Worm (Caenorhabditis elegans) whole organism, L2 larva: Measurements from ENCODE around the gene egg-1.
A peak's percentile ranks its signal among the peaks of the same experiment; 100 is the strongest.

Experiments
- C34F6.9 ChIP-seq: fragments of 150-350 bp; optimal IDR thresholded peaks from 2 replicates; lab custom pipeline; 2014; ENCODE audit warnings: missing biosample characterization, missing genetic modification characterization
- F13H6.1 ChIP-seq: sonication (generic microtip); optimal IDR thresholded peaks from 2 replicates; lab custom pipeline; 2016; ENCODE audit warnings: missing genetic modification characterization, missing compliant biosample characterization
- R02D3.7 ChIP-seq: fragments of 150-350 bp; optimal IDR thresholded peaks from 2 replicates; lab custom pipeline; 2014; ENCODE audit warnings: missing biosample characterization, missing genetic modification characterization
- Y55F3AM.14 ChIP-seq: fragments of 200-800 bp; sonication (Bioruptor generic); optimal IDR thresholded peaks from 2 replicates; lab custom pipeline; 2018; ENCODE audit warnings: mild to moderate bottlenecking, missing genetic modification characterization, missing compliant biosample characterization
- ZK546.5 ChIP-seq: sonication (generic microtip); optimal IDR thresholded peaks from 2 replicates; lab custom pipeline; 2017; ENCODE audit warnings: missing biosample characterization, missing genetic modification characterization
- alr-1 ChIP-seq: fragments of 150-350 bp; optimal IDR thresholded peaks from 2 replicates; lab custom pipeline; 2014; ENCODE audit warnings: missing biosample characterization, missing genetic modification characterization
- aly-2 ChIP-seq: fragments of 150-350 bp; optimal IDR thresholded peaks from 2 replicates; lab custom pipeline; 2014; ENCODE audit warnings: missing biosample characterization, missing genetic modification characterization
- ama-1 ChIP-seq: fragments of 150-350 bp; optimal IDR thresholded peaks from 2 replicates; lab custom pipeline; 2018; ENCODE audit warnings: inconsistent platforms
- ceh-16 ChIP-seq: fragments of 150-350 bp; optimal IDR thresholded peaks from 2 replicates; lab custom pipeline; 2014; ENCODE audit warnings: missing biosample characterization, missing genetic modification characterization
- ceh-82 ChIP-seq: fragments of 150-350 bp; optimal IDR thresholded peaks from 2 replicates; lab custom pipeline; 2014; ENCODE audit warnings: missing biosample characterization, missing genetic modification characterization
- crh-2 ChIP-seq: sonication (generic microtip); optimal IDR thresholded peaks from 2 replicates; lab custom pipeline; 2017; ENCODE audit warnings: missing biosample characterization, missing genetic modification characterization
- dmd-4 ChIP-seq: sonication (generic microtip); optimal IDR thresholded peaks from 2 replicates; lab custom pipeline; 2017; ENCODE audit warnings: missing biosample characterization, missing genetic modification characterization
- elt-3 ChIP-seq: sonication (generic microtip); optimal IDR thresholded peaks from 2 replicates; lab custom pipeline; 2017; ENCODE audit warnings: missing biosample characterization, missing genetic modification characterization
- fos-1 ChIP-seq: fragments of 150-350 bp; optimal IDR thresholded peaks from 2 replicates; lab custom pipeline; 2014; ENCODE audit warnings: missing biosample characterization, missing genetic modification characterization
- gmeb-1 ChIP-seq: fragments of 150-350 bp; optimal IDR thresholded peaks from 2 replicates; lab custom pipeline; 2014; ENCODE audit warnings: missing biosample characterization, missing genetic modification characterization
- lin-11 ChIP-seq: fragments of 150-350 bp; sonication (generic microtip); optimal IDR thresholded peaks from 2 replicates; lab custom pipeline; 2014; ENCODE audit warnings: missing biosample characterization, missing genetic modification characterization, inconsistent platforms, mixed read lengths
- lin-39 ChIP-seq: fragments of 150-350 bp; optimal IDR thresholded peaks from 2 replicates; lab custom pipeline; 2014; ENCODE audit warnings: missing biosample characterization, missing genetic modification reagents, missing genetic modification characterization
- mab-5 ChIP-seq: fragments of 150-350 bp; optimal IDR thresholded peaks from 2 replicates; lab custom pipeline; 2014; ENCODE audit warnings: missing biosample characterization, missing genetic modification characterization
- mbf-1 ChIP-seq: sonication (generic microtip); optimal IDR thresholded peaks from 2 replicates; lab custom pipeline; 2017; ENCODE audit warnings: missing biosample characterization, missing genetic modification characterization
- nhr-11 ChIP-seq: fragments of 150-350 bp; optimal IDR thresholded peaks from 2 replicates; lab custom pipeline; 2014; ENCODE audit warnings: missing biosample characterization, missing genetic modification characterization
- nhr-12 ChIP-seq: fragments of 150-350 bp; optimal IDR thresholded peaks from 2 replicates; lab custom pipeline; 2014; ENCODE audit warnings: missing biosample characterization, missing genetic modification characterization
- nhr-129 ChIP-seq: fragments of 150-350 bp; optimal IDR thresholded peaks from 2 replicates; lab custom pipeline; 2014; ENCODE audit warnings: missing biosample characterization, missing genetic modification characterization
- nhr-237 ChIP-seq: fragments of 150-350 bp; optimal IDR thresholded peaks from 2 replicates; lab custom pipeline; 2014; ENCODE audit warnings: missing biosample characterization, missing genetic modification characterization
- nhr-25 ChIP-seq: fragments of 150-350 bp; sonication (generic microtip); optimal IDR thresholded peaks from 3 replicates; lab custom pipeline; 2014; ENCODE audit warnings: missing biosample characterization, missing genetic modification characterization
- nhr-77 ChIP-seq: fragments of 150-350 bp; optimal IDR thresholded peaks from 2 replicates; lab custom pipeline; 2014; ENCODE audit warnings: missing biosample characterization, missing genetic modification characterization
- sem-4 ChIP-seq: fragments of 150-350 bp; optimal IDR thresholded peaks from 2 replicates; lab custom pipeline; 2014; ENCODE audit warnings: missing biosample characterization, missing genetic modification reagents, missing genetic modification characterization
- skn-1 ChIP-seq: sonication (generic microtip); optimal IDR thresholded peaks from 2 replicates; lab custom pipeline; 2017; ENCODE audit warnings: missing biosample characterization, missing genetic modification characterization
- sma-9 ChIP-seq, 2 experiments: fragments of 150-350 bp in 1 of 2; sonication (generic microtip) in 1 of 2; optimal IDR thresholded peaks; 2 replicates each; lab custom pipeline; 2014 to 2016; ENCODE audit warnings: missing genetic modification characterization in 2 of 2, mild to moderate bottlenecking in 1 of 2, missing biosample characterization in 1 of 2, missing compliant biosample characterization in 1 of 2, missing genetic modification reagents in 1 of 2, moderate library complexity in 1 of 2
- snpc-4 ChIP-seq: fragments of 150-350 bp; optimal IDR thresholded peaks from 2 replicates; lab custom pipeline; 2014; ENCODE audit warnings: missing biosample characterization, missing genetic modification characterization
- unc-55 ChIP-seq: fragments of 150-350 bp; sonication (generic microtip); optimal IDR thresholded peaks from 3 replicates; lab custom pipeline; 2014; ENCODE audit warnings: missing biosample characterization, missing genetic modification reagents, missing genetic modification characterization
- unc-62 ChIP-seq: fragments of 150-350 bp; optimal IDR thresholded peaks from 2 replicates; lab custom pipeline; 2014; ENCODE audit warnings: missing biosample characterization, missing genetic modification reagents, missing genetic modification characterization
- zag-1 ChIP-seq: fragments of 150-350 bp; optimal IDR thresholded peaks from 2 replicates; lab custom pipeline; 2014; ENCODE audit warnings: missing biosample characterization, missing genetic modification characterization
- ztf-1 ChIP-seq: fragments of 200-800 bp; sonication (Bioruptor generic); conservative IDR thresholded peaks from 2 replicates; pipeline ENCODE4 v1.3.6; 2022; ENCODE audit warnings: missing genetic modification characterization, missing compliant biosample characterization
- ztf-11 ChIP-seq: sonication (generic microtip); optimal IDR thresholded peaks from 2 replicates; lab custom pipeline; 2017; ENCODE audit warnings: missing biosample characterization, missing genetic modification characterization
- ztf-4 ChIP-seq: fragments of 150-350 bp; optimal IDR thresholded peaks from 2 replicates; lab custom pipeline; 2014; ENCODE audit warnings: missing biosample characterization, missing genetic modification characterization

The egg-1 gene

DNA sequence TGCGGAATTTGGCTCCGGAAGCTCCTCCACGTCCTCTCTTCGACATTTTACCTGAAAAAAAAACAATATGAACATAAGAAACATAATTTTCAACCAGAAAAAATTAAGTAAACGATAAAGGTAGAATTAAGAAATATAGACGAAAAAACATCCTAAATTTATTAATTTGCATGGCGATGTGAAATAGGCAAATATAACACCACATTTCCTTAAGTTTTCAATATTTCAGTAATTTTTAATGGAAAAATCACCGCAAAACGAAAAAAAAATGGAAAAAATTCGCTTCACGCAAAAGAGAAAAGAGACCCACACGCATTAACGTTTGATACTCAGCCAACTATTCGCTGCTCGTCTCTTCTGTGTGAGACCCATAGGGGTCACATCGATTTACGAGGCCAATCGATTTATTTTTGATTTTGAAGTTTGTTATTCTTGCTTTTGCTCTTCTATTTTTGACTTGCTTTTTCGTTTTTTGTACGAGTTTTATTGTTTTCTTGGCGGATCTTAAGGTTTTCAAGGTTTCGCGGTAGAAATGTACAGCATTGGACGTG is 21.8 kb upstream of the egg-1 start, which contains the start of gene rpl-23 (continued):
- no peak for TF ChIP-seq ztf-1 (GFP tag; lab: Robert Waterston, UW)

DNA sequence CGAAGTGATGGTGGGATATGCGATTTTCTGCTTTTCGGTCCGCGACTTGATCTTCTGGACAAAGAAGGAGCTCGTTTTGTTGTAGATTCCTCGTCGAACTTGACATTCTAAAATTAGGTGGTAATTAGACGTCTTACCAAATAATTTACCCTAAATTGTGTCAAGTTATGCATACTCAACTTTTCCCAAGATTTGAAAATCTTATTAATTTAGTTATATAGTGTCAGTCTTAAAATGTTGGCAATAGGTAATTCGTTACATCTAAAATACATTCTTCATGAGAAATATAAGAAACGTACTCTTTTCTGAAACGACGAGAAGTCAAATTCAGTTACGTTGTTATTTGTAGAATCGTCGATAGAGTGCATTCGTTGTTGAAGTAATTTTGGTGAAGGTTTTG is 20.4 kb upstream of the egg-1 start:
- TF ChIP-seq gmeb-1 (tag; lab: Kevin White, UChicago) = no peak
- TF ChIP-seq sem-4 (tag; lab: Kevin White, UChicago) = no peak
- no peak for TF ChIP-seq mbf-1 (tag; lab: Kevin White, UChicago)
- TF ChIP-seq ZK546.5 (tag; lab: Kevin White, UChicago) = no peak
- no peak for TF ChIP-seq C34F6.9
- TF ChIP-seq unc-62 (GFP tag; lab: Kevin White, UChicago) = no peak
- no peak for TF ChIP-seq F13H6.1 (tag; lab: Kevin White, UChicago)
- TF ChIP-seq ceh-82 = no peak
- no peak for TF ChIP-seq nhr-237 (tag; lab: Kevin White, UChicago)
- TF ChIP-seq nhr-25 (tag; lab: Kevin White, UChicago) = no peak
- TF ChIP-seq elt-3 (tag; lab: Kevin White, UChicago) = no peak
- no peak for TF ChIP-seq sma-9 (GFP tag; optimal IDR thresholded peaks at IDR 0.05; lab: Kevin White, UChicago)
- no peak for TF ChIP-seq sma-9 (tag; optimal IDR thresholded peaks at IDR 0.05; lab: Kevin White, UChicago)
- no peak for TF ChIP-seq aly-2
- TF ChIP-seq lin-39 (tag; lab: Kevin White, UChicago) = no peak
- no peak for TF ChIP-seq ztf-1 (GFP tag; lab: Robert Waterston, UW)
- no peak for TF ChIP-seq ztf-4 (tag; lab: Kevin White, UChicago)
- TF ChIP-seq nhr-77 (tag; lab: Kevin White, UChicago) = no peak
- TF ChIP-seq lin-11 (tag; lab: Kevin White, UChicago) = no peak
- no peak for TF ChIP-seq unc-55 (GFP tag; lab: Kevin White, UChicago)
- no peak for TF ChIP-seq nhr-12 (tag; lab: Kevin White, UChicago)
- TF ChIP-seq, all 48 proteins: peak for 0

ce11 chrIII:5708024-5708423 is 20.0 kb upstream of the egg-1 start:
- TF ChIP-seq alr-1 (no peak), nhr-129 (peak; percentile 50)

DNA sequence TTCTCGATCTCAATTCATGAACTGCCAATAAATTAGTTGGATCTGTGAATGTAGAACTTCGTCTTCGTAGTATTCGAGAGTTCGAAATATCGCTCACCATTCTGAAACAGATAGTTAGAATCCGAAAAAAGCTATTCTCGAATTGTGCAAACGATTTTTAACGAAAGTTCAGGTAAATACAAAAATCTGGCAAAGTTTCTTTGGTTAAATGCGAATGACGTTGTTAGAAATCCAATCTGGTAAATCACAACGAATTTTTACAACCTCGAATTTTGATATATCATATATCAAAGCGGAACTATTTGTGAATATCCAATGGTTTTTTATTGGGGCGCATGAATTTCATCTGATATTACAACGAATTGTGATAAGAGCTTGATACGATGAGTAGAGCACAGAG is 18.8 kb upstream of the egg-1 start, which contains the start of gene hpo-28:
TSS of gene hpo-28 (minus strand) at position 101 of the 400 bp plus-strand sequence.
- TF ChIP-seq ama-1 (lab: Kevin White, UChicago) = no peak
- no peak for TF ChIP-seq crh-2 (tag; lab: Kevin White, UChicago)
- no peak for TF ChIP-seq zag-1
- TF ChIP-seq nhr-11 (tag; lab: Kevin White, UChicago) = no peak
- no peak for TF ChIP-seq snpc-4 (tag; lab: Kevin White, UChicago)
- no peak for TF ChIP-seq lin-11 (tag; lab: Kevin White, UChicago)

ce11 chrIII:5710045-5710444 is 17.9 kb upstream of the egg-1 start, which contains the start of gene B0336.12:
Gene B0336.12, minus strand, starts transcription at chrIII:5710145.
- TF ChIP-seq snpc-4 (tag; lab: Kevin White, UChicago) (no peak), mab-5 (no peak), lin-11 (tag; lab: Kevin White, UChicago) (no peak), dmd-4 (tag; lab: Kevin White, UChicago) (no peak), skn-1 (tag; lab: Kevin White, UChicago) (no peak), nhr-129 (no peak), ceh-16 (tag; lab: Kevin White, UChicago) (no peak), zag-1 (no peak), lin-39 (tag; lab: Kevin White, UChicago) (no peak), R02D3.7 (tag; lab: Kevin White, UChicago) (no peak), fos-1 (tag; lab: Kevin White, UChicago) (no peak), nhr-11 (tag; lab: Kevin White, UChicago) (no peak), nhr-237 (tag; lab: Kevin White, UChicago) (no peak), Y55F3AM.14 (GFP tag; lab: Kevin White, UChicago) (no peak), sem-4 (tag; lab: Kevin White, UChicago) (no peak), ztf-11 (tag; lab: Kevin White, UChicago) (no peak)
